Worm (Caenorhabditis elegans): Measurements from ENCODE around the gene lgc-14.

DNA sequence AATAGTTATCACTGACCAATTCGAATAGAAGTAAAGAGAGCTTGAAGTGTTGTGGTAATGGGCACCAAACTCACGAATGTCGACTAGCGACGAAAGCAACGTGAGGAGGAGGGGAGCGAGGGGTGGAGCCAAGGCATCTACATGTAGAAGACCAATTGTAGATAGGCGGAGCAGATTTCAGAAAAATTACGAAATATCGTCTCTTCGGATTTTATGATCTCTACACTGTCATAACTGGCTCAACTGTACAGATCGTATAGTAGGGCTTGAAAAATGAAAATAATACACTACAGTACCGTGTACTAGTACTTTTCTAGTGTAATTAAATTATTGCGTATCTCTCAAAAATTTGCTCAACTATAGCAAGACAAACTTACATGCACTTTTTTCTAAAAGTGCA lies 18.3 kb upstream of the lgc-14 start, which contains the start of gene W03G11.4:
- TF ChIP-seq unc-62 (GFP tag; optimal IDR thresholded peaks at IDR 0.05) (no peak), ztf-11 (tag; optimal IDR thresholded peaks at IDR 0.05) (no peak), sptf-1 (tag; optimal IDR thresholded peaks at IDR 0.05) (no peak), ceh-39 (tag; optimal IDR thresholded peaks at IDR 0.05) (no peak), elt-3 (tag; optimal IDR thresholded peaks at IDR 0.05) (no peak), nhr-76 (tag; optimal IDR thresholded peaks at IDR 0.05) (no peak), unc-39 (tag; optimal IDR thresholded peaks at IDR 0.05) (no peak), mep-1 (tag; optimal IDR thresholded peaks at IDR 0.05) (no peak), ham-2 (GFP tag; optimal IDR thresholded peaks at IDR 0.05) (no peak), flh-1 (GFP tag; optimal IDR thresholded peaks at IDR 0.05) (no peak), elt-1 (tag; optimal IDR thresholded peaks at IDR 0.05; ENCODE audit: borderline replicate concordance, insufficient read depth) (no peak), snpc-4 (tag; optimal IDR thresholded peaks at IDR 0.05) (no peak), lin-13 (tag; optimal IDR thresholded peaks at IDR 0.05) (no peak), ceh-83 (GFP tag; optimal IDR thresholded peaks at IDR 0.05) (no peak)

Data from whole organism, mixed stage, embryonic.